Worm (Caenorhabditis elegans): ENCODE measurements around the gene hhat-2.

Gene hhat-2

DNA sequence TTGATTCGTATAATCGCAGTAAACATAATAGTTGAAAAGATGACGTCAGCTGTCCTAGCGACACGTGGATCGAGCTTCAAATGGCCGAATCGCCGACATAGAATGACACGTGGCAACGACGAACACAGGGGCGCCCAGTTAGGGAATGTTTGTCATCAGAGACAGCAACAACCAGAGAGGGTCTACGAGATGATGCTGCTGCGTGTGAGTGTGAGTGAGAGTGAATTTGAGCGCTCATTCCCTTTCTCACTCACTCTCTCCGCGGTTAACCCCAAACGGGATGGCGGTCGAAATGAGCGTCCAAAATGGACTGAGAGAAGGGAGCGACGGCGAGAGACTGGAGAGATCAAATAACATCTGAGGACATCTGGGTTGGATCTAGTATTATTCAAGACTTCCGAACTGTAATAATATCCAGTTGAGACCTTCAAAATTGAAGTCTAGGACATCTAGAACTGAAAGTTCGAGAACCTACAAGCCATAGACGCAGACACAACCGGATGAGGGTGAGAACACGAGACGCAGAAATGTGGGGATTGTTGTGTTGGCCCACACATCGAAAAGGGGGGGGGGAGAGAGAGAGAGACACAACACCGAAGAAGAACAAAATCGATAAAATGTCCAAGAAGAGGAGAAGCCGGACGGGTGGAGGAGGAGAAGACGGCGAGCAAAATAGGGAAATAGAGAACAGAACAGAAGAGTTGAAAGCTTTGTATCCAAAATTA lies 34.9 kb downstream of the hhat-2 start (continued):
- no peak for TF ChIP-seq nhr-77 (tag; optimal IDR thresholded peaks at IDR 0.05)

ce11 chrIV:14792602-14793232 lies 36.2 kb downstream of the hhat-2 start, which contains the start of gene gdi-1:
Gene gdi-1, minus strand, starts transcription at chrIV:14792887.
- TF ChIP-seq ama-1 (optimal IDR thresholded peaks at IDR 0.05) (peak; percentile 45), lsy-2 (tag; optimal IDR thresholded peaks at IDR 0.05) (peak in 1 of 2 experiments; percentile 33), unc-55 (GFP tag; optimal IDR thresholded peaks at IDR 0.05) (no peak)

- no peak for TF ChIP-seq R02D3.7 (tag; optimal IDR thresholded peaks at IDR 0.05)
- TF ChIP-seq lsy-2 (tag; optimal IDR thresholded peaks at IDR 0.05), result peak in 1 of 2 experiments; percentile 13
- TF ChIP-seq ama-1 (optimal IDR thresholded peaks at IDR 0.05), result peak; percentile 18
Measured at ce11 chrIV:14790579-14790978, 38.3 kb downstream of the hhat-2 start.

DNA sequence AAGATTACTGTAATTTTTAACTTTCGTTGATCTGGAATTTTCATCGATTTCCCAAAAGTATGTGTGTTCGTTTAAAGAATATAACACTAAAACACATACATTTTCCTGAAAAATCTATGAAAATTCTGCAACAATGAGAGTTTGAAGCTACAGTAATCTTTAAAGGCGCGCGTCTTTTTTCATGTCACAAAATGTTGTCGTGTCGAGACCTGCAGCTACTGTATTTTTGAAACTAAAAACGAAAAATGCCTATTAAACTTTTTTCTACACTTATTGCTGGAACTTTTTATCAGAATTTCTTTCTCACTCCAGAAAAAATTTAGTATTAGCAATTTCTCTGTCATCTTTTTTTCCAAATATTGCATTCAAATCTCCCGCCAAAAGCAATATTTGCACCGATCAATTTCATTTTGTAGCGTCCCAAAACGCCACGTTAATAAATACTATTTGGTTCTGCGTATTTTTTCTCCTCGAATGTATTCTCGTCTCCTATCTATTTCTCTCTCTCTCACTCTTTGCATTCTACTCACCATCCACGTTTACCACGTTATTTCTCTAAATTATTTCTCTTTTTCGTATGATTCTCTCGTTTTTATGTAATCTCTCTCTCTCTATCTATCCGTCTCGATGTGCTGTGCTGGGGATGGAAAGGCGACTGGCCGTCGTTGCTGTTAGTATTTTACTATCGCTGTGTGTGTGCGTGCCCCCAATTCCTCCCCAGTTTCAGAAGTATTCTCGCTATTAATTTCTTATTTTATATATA lies 42.4 kb downstream of the hhat-2 start, which contains the start of gene melo-1:
Gene melo-1 (plus strand): TSS at position 658 of the 763 bp plus-strand sequence.
- TF ChIP-seq lin-39 (tag; optimal IDR thresholded peaks at IDR 0.05), result no peak
- TF ChIP-seq ZK546.5 (tag; optimal IDR thresholded peaks at IDR 0.05), result no peak
- peak; percentile 90 for TF ChIP-seq C34F6.9 (tag; optimal IDR thresholded peaks at IDR 0.05)
- TF ChIP-seq nhr-237 (tag; optimal IDR thresholded peaks at IDR 0.05), result no peak
- no peak for TF ChIP-seq nhr-12 (tag; optimal IDR thresholded peaks at IDR 0.05)
- peak; percentile 55 for TF ChIP-seq F13H6.1 (tag; optimal IDR thresholded peaks at IDR 0.05)
- TF ChIP-seq elt-3 (tag; optimal IDR thresholded peaks at IDR 0.05), result no peak
- no peak for TF ChIP-seq snpc-4 (tag; optimal IDR thresholded peaks at IDR 0.05)
- TF ChIP-seq ama-1 (optimal IDR thresholded peaks at IDR 0.05), result peak; percentile 25
- peak; percentile 32 for TF ChIP-seq fos-1 (tag; optimal IDR thresholded peaks at IDR 0.05)
- peak; percentile 39 for TF ChIP-seq sma-3 (GFP tag; optimal IDR thresholded peaks at IDR 0.05)
- peak; percentile 22 for TF ChIP-seq nhr-129 (tag; optimal IDR thresholded peaks at IDR 0.05)
- TF ChIP-seq lin-13 (GFP tag; optimal IDR thresholded peaks at IDR 0.05), result peak; percentile 36
- peak in 1 of 2 experiments; percentile 62 for TF ChIP-seq lsy-2 (tag; optimal IDR thresholded peaks at IDR 0.05)
- TF ChIP-seq nhr-25 (tag; optimal IDR thresholded peaks at IDR 0.05), result peak; percentile 17
- no peak for TF ChIP-seq mbf-1 (tag; optimal IDR thresholded peaks at IDR 0.05)
- no peak for TF ChIP-seq ceh-16 (tag; optimal IDR thresholded peaks at IDR 0.05)
- TF ChIP-seq alr-1 (tag; optimal IDR thresholded peaks at IDR 0.05), result no peak
- TF ChIP-seq crh-2 (tag; optimal IDR thresholded peaks at IDR 0.05), result peak; percentile 86
- TF ChIP-seq ztf-11 (tag; optimal IDR thresholded peaks at IDR 0.05), result no peak
- no peak for TF ChIP-seq ztf-4 (tag; optimal IDR thresholded peaks at IDR 0.05)
- no peak for TF ChIP-seq elt-1 (tag; optimal IDR thresholded peaks at IDR 0.05)
- no peak for TF ChIP-seq unc-62 (GFP tag; optimal IDR thresholded peaks at IDR 0.05)
- TF ChIP-seq nhr-21 (tag; optimal IDR thresholded peaks at IDR 0.05), result no peak
- peak; percentile 60 for TF ChIP-seq gmeb-1 (tag; optimal IDR thresholded peaks at IDR 0.05)
- no peak for TF ChIP-seq aly-2 (tag; optimal IDR thresholded peaks at IDR 0.05)
- TF ChIP-seq peb-1 (tag; optimal IDR thresholded peaks at IDR 0.05), result no peak
- no peak for TF ChIP-seq nhr-77 (tag; optimal IDR thresholded peaks at IDR 0.05)
- TF ChIP-seq nhr-23 (tag; optimal IDR thresholded peaks at IDR 0.05), result no peak
- no peak for TF ChIP-seq dmd-4 (tag; optimal IDR thresholded peaks at IDR 0.05)
- no peak for TF ChIP-seq blmp-1 (tag; optimal IDR thresholded peaks at IDR 0.05; ENCODE audit: insufficient read depth)
- no peak for TF ChIP-seq skn-1 (tag; optimal IDR thresholded peaks at IDR 0.05)
- no peak for TF ChIP-seq unc-39 (tag; optimal IDR thresholded peaks at IDR 0.05)
- no peak for TF ChIP-seq ztf-1 (GFP tag; conservative IDR thresholded peaks at IDR 0.05)
- peak; percentile 23 for TF ChIP-seq mab-5 (tag; optimal IDR thresholded peaks at IDR 0.05)
- TF ChIP-seq zag-1 (tag; optimal IDR thresholded peaks at IDR 0.05), result no peak
- TF ChIP-seq nhr-11 (tag; optimal IDR thresholded peaks at IDR 0.05), result no peak
- TF ChIP-seq ceh-82 (tag; optimal IDR thresholded peaks at IDR 0.05), result no peak
- peak; percentile 14 for TF ChIP-seq nhr-6 (tag; optimal IDR thresholded peaks at IDR 0.05)
- peak; percentile 56 for TF ChIP-seq unc-55 (GFP tag; optimal IDR thresholded peaks at IDR 0.05)
- no peak for TF ChIP-seq lin-11 (tag; optimal IDR thresholded peaks at IDR 0.05)
- TF ChIP-seq R02D3.7 (tag; optimal IDR thresholded peaks at IDR 0.05), result no peak
- TF ChIP-seq sma-9 (GFP tag; optimal IDR thresholded peaks at IDR 0.05), result peak; percentile 4
- TF ChIP-seq sma-9 (tag; optimal IDR thresholded peaks at IDR 0.05), result no peak
- TF ChIP-seq sem-4 (tag; optimal IDR thresholded peaks at IDR 0.05), result no peak

Data from whole organism, L2 larva.